Fruit fly (Drosophila melanogaster) Kc167 (cell line): Measurements from ENCODE around the gene Nckx30C.

ENCODE experiments used
- Myc ChIP-seq: fragments of >200 bp; optimal IDR thresholded peaks from 2 replicates; lab custom pipeline; 2017; ENCODE audit warnings: missing external identifiers
- h ChIP-seq: fragments of >200 bp; optimal IDR thresholded peaks from 3 replicates; lab custom pipeline; 2018; ENCODE audit warnings: missing external identifiers
- insv ChIP-seq: fragments of >200 bp; optimal IDR thresholded peaks from 3 replicates; lab custom pipeline; 2018; ENCODE audit warnings: missing external identifiers
- psq ChIP-seq: fragments of >200 bp; optimal IDR thresholded peaks from 2 replicates; lab custom pipeline; 2017; ENCODE audit warnings: missing external identifiers
- ttk ChIP-seq: sonication (Bioruptor generic); optimal IDR thresholded peaks from 2 replicates; lab custom pipeline; 2017; ENCODE audit warnings: missing external identifiers

DNA sequence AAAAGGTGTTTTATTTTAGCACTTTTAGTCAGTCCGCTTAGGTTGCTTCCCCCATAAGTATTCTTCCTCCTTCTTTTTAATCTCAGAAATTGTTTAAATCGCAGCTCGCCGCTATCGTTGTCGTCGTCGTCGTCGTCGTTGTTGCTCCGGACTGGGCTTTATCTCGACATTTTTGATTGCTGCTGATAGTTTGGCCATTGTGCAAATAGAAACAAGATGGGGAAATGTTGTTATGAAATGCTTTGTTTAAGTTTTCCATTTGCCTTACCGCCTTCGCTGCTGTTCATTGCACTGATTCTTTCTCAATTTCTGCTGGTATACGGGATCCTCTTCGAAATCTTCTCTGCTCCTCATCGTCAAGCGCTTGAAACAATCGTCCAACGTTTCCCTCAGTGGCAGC, 43.3 kb downstream of the Nckx30C start:
- TF ChIP-seq h (lab: Kevin White, UChicago), result no peak
- no peak for TF ChIP-seq Myc (lab: Kevin White, UChicago)
- TF ChIP-seq psq (lab: Kevin White, UChicago), result no peak
- no peak for TF ChIP-seq ttk
- TF ChIP-seq insv (lab: Kevin White, UChicago), result no peak
